Fruit fly (Drosophila melanogaster) whole organism, embryonic: ENCODE results near the gene Mccc1.

Experiments
- ATbp ChIP-seq: fragments of 200-800 bp; sonication (Bioruptor generic); optimal IDR thresholded peaks from 2 replicates; lab custom pipeline; 2017; ENCODE audit warnings: missing biosample characterization, mild to moderate bottlenecking, missing genetic modification characterization, missing genetic modification reagents
- Atf-2 ChIP-seq: fragments of 200-800 bp; sonication (Bioruptor generic); optimal IDR thresholded peaks from 2 replicates; lab custom pipeline; 2016; ENCODE audit warnings: missing biosample characterization, missing genetic modification characterization
- BtbVII ChIP-seq: fragments of 200-800 bp; sonication (Bioruptor generic); optimal IDR thresholded peaks from 3 replicates; lab custom pipeline; 2017; ENCODE audit warnings: missing biosample characterization, mild to moderate bottlenecking, missing genetic modification characterization
- CG10209 ChIP-seq: fragments of 200-800 bp; sonication (Bioruptor generic); optimal IDR thresholded peaks from 3 replicates; lab custom pipeline; 2017; ENCODE audit warnings: missing biosample characterization, mild to moderate bottlenecking, missing genetic modification characterization, missing genetic modification reagents
- CG10366 ChIP-seq: fragments of 200-800 bp; sonication (Bioruptor generic); IDR thresholded peaks from 2 replicates; pipeline ENCODE4 v1.3.6; 2022; ENCODE audit warnings: missing biosample characterization, missing genetic modification characterization
- CG10543 ChIP-seq: fragments of 200-800 bp; sonication (Bioruptor generic); optimal IDR thresholded peaks from 3 replicates; lab custom pipeline; 2017; ENCODE audit warnings: missing biosample characterization, mild to moderate bottlenecking, missing genetic modification characterization, moderate library complexity
- CG11560 ChIP-seq: fragments of 200-800 bp; sonication (Bioruptor generic); IDR thresholded peaks from 3 replicates; pipeline ENCODE4 v1.3.6; 2022; ENCODE audit warnings: missing biosample characterization, missing genetic modification characterization
- CG11723 ChIP-seq: fragments of 200-800 bp; sonication (Bioruptor generic); optimal IDR thresholded peaks from 2 replicates; lab custom pipeline; 2017; ENCODE audit warnings: missing biosample characterization, mild to moderate bottlenecking, missing genetic modification characterization
- CG12104 ChIP-seq: fragments of 200-800 bp; sonication (Bioruptor generic); optimal IDR thresholded peaks from 3 replicates; lab custom pipeline; 2016; ENCODE audit warnings: missing biosample characterization, missing genetic modification characterization
- CG12391 ChIP-seq: fragments of 200-800 bp; sonication (Bioruptor generic); optimal IDR thresholded peaks from 3 replicates; lab custom pipeline; 2018; ENCODE audit warnings: missing biosample characterization, mild to moderate bottlenecking, missing genetic modification characterization, moderate library complexity
- CG16813 ChIP-seq: fragments of 200-800 bp; sonication (Bioruptor generic); IDR thresholded peaks from 3 replicates; pipeline ENCODE4 v1.3.6; 2022; ENCODE audit warnings: missing biosample characterization, missing genetic modification characterization; ENCODE audit not compliant: partially characterized antibody
- CG17912 ChIP-seq: fragments of 200-800 bp; sonication (Bioruptor generic); optimal IDR thresholded peaks from 2 replicates; lab custom pipeline; 2018; ENCODE audit warnings: missing biosample characterization, mild to moderate bottlenecking, missing genetic modification characterization
- CG1832 ChIP-seq: fragments of 200-800 bp; sonication (Bioruptor generic); optimal IDR thresholded peaks from 2 replicates; lab custom pipeline; 2017; ENCODE audit warnings: missing biosample characterization, mild to moderate bottlenecking, missing genetic modification characterization, inconsistent platforms
- CG18764 ChIP-seq: fragments of 200-800 bp; sonication (Bioruptor generic); optimal IDR thresholded peaks from 3 replicates; lab custom pipeline; 2016; ENCODE audit warnings: missing biosample characterization, missing genetic modification characterization
- CG30020 ChIP-seq: fragments of 200-800 bp; optimal IDR thresholded peaks from 2 replicates; lab custom pipeline; 2019; ENCODE audit warnings: missing biosample characterization, mild to moderate bottlenecking, missing genetic modification characterization, moderate library complexity
- CG3838 ChIP-seq: fragments of 200-800 bp; sonication (Bioruptor generic); optimal IDR thresholded peaks from 3 replicates; lab custom pipeline; 2016; ENCODE audit warnings: missing biosample characterization, missing genetic modification characterization
- CG3847 ChIP-seq: fragments of 200-800 bp; sonication (Bioruptor generic); IDR thresholded peaks from 2 replicates; pipeline ENCODE4 v1.3.6; 2022; ENCODE audit warnings: missing biosample characterization, missing genetic modification characterization
- CG4404 ChIP-seq: fragments of 200-800 bp; sonication (Bioruptor generic); IDR thresholded peaks from 2 replicates; pipeline ENCODE4 v1.3.6; 2022; ENCODE audit warnings: missing biosample characterization, missing genetic modification characterization
- CG4617 ChIP-seq: fragments of 200-800 bp; sonication (Bioruptor generic); optimal IDR thresholded peaks from 3 replicates; lab custom pipeline; 2016; ENCODE audit warnings: missing biosample characterization, missing genetic modification characterization, borderline replicate concordance
- CG6175 ChIP-seq: fragments of 200-800 bp; sonication (Bioruptor generic); IDR thresholded peaks from 3 replicates; pipeline ENCODE4 v1.3.6; 2022; ENCODE audit warnings: missing biosample characterization, missing genetic modification characterization
- CG6791 ChIP-seq: fragments of 200-800 bp; sonication (Bioruptor generic); IDR thresholded peaks from 3 replicates; pipeline ENCODE4 v1.3.6; 2022; ENCODE audit warnings: missing biosample characterization, missing genetic modification characterization; ENCODE audit not compliant: partially characterized antibody
- CG7271 ChIP-seq: fragments of 200-800 bp; sonication (Bioruptor generic); optimal IDR thresholded peaks from 2 replicates; lab custom pipeline; 2018; ENCODE audit warnings: missing biosample characterization, mild to moderate bottlenecking, missing genetic modification characterization, moderate library complexity
- CG8089 ChIP-seq: fragments of 200-800 bp; sonication (Bioruptor generic); optimal IDR thresholded peaks from 3 replicates; lab custom pipeline; 2016; ENCODE audit warnings: missing biosample characterization, missing genetic modification characterization
- CG8281 ChIP-seq: fragments of 200-800 bp; sonication (Bioruptor generic); optimal IDR thresholded peaks from 2 replicates; lab custom pipeline; 2018; ENCODE audit warnings: missing biosample characterization, mild to moderate bottlenecking, missing genetic modification characterization, moderate library complexity
- CG8478 ChIP-seq: fragments of >200 bp; optimal IDR thresholded peaks from 2 replicates; lab custom pipeline; 2018
- HHEX ChIP-seq: fragments of 200-800 bp; sonication (Bioruptor generic); optimal IDR thresholded peaks from 3 replicates; lab custom pipeline; 2017; ENCODE audit warnings: missing biosample characterization, mild to moderate bottlenecking, missing genetic modification characterization, missing genetic modification reagents
- HLH3B ChIP-seq: fragments of 200-800 bp; sonication (Bioruptor generic); IDR thresholded peaks from 2 replicates; pipeline ENCODE4 v1.3.6; 2022; ENCODE audit warnings: missing biosample characterization, missing genetic modification characterization
- HLHmδ ChIP-seq: fragments of 200-800 bp; sonication (Bioruptor generic); optimal IDR thresholded peaks from 2 replicates; lab custom pipeline; 2018; ENCODE audit warnings: missing biosample characterization, mild to moderate bottlenecking, missing genetic modification characterization, moderate library complexity
- Hr3 ChIP-seq: fragments of 200-800 bp; sonication (Bioruptor generic); optimal IDR thresholded peaks from 3 replicates; lab custom pipeline; 2016; ENCODE audit warnings: missing biosample characterization, missing genetic modification characterization
- MESR4 ChIP-seq: fragments of 200-800 bp; sonication (Bioruptor generic); optimal IDR thresholded peaks from 2 replicates; lab custom pipeline; 2018; ENCODE audit warnings: missing biosample characterization, mild to moderate bottlenecking, missing genetic modification characterization, moderate library complexity
- Scr ChIP-seq: fragments of 200-800 bp; sonication (Bioruptor generic); IDR thresholded peaks from 2 replicates; pipeline ENCODE4 v1.3.6; 2022; ENCODE audit warnings: missing biosample characterization, missing genetic modification characterization; ENCODE audit not compliant: partially characterized antibody
- bab2 ChIP-seq: fragments of 200-800 bp; sonication (Bioruptor generic); optimal IDR thresholded peaks from 2 replicates; lab custom pipeline; 2016; ENCODE audit warnings: missing biosample characterization, missing genetic modification characterization
- bsh ChIP-seq, 2 experiments: fragments of 200-800 bp; sonication (Bioruptor generic); optimal IDR thresholded peaks; 2 replicates each; lab custom pipeline; 2017 to 2018; ENCODE audit warnings: mild to moderate bottlenecking in 2 of 2, missing biosample characterization in 2 of 2, missing genetic modification characterization in 2 of 2, moderate library complexity in 1 of 2
- chinmo ChIP-seq: fragments of 200-800 bp; sonication (Bioruptor generic); IDR thresholded peaks from 4 replicates; pipeline ENCODE4 v1.3.6; 2022; ENCODE audit warnings: missing biosample characterization, missing genetic modification characterization; ENCODE audit not compliant: partially characterized antibody
- croc ChIP-seq: fragments of 200-800 bp; sonication (Bioruptor generic); conservative IDR thresholded peaks from 3 replicates; pipeline ENCODE4 v1.3.6; 2022; ENCODE audit warnings: missing biosample characterization, missing genetic modification characterization
- cwo ChIP-seq: fragments of 200-800 bp; sonication (Bioruptor generic); optimal IDR thresholded peaks from 3 replicates; lab custom pipeline; 2017; ENCODE audit warnings: missing biosample characterization, missing genetic modification characterization, mild to moderate bottlenecking, moderate library complexity, missing genetic modification reagents
- eve ChIP-seq, 2 experiments: fragments of >200 bp; optimal IDR thresholded peaks; 2 replicates each; lab custom pipeline; 2017; ENCODE audit warnings: missing biosample characterization in 2 of 2, missing genetic modification characterization in 2 of 2
- gro ChIP-seq: fragments of 200-800 bp; sonication (Bioruptor generic); optimal IDR thresholded peaks from 2 replicates; lab custom pipeline; 2016; ENCODE audit warnings: missing biosample characterization, missing genetic modification characterization
- hb ChIP-seq: fragments of 200-800 bp; sonication (Bioruptor generic); IDR thresholded peaks from 3 replicates; pipeline ENCODE4 v1.3.6; 2022; ENCODE audit warnings: missing biosample characterization, missing genetic modification characterization; ENCODE audit not compliant: partially characterized antibody
- ind ChIP-seq: fragments of 200-800 bp; sonication (Bioruptor generic); optimal IDR thresholded peaks from 3 replicates; lab custom pipeline; 2016; ENCODE audit warnings: missing biosample characterization, missing genetic modification characterization
- maf-S ChIP-seq: fragments of 200-800 bp; sonication (Bioruptor generic); optimal IDR thresholded peaks from 2 replicates; lab custom pipeline; 2016; ENCODE audit warnings: missing biosample characterization, missing genetic modification characterization
- mirr ChIP-seq: fragments of 200-800 bp; sonication (Bioruptor generic); optimal IDR thresholded peaks from 3 replicates; lab custom pipeline; 2018; ENCODE audit warnings: missing biosample characterization, mild to moderate bottlenecking, missing genetic modification characterization
- rib ChIP-seq: fragments of 200-800 bp; sonication (Bioruptor generic); IDR thresholded peaks from 2 replicates; pipeline ENCODE4 v1.3.6; 2022; ENCODE audit warnings: missing biosample characterization, missing genetic modification characterization
- row ChIP-seq: fragments of 200-800 bp; sonication (Bioruptor generic); IDR thresholded peaks from 3 replicates; pipeline ENCODE4 v1.3.6; 2022; ENCODE audit warnings: missing biosample characterization, missing genetic modification characterization
- sd ChIP-seq: fragments of 200-800 bp; sonication (Bioruptor generic); optimal IDR thresholded peaks from 3 replicates; lab custom pipeline; 2018; ENCODE audit warnings: missing biosample characterization, mild to moderate bottlenecking, missing genetic modification characterization, moderate library complexity
- ssp ChIP-seq: fragments of 200-800 bp; sonication (Bioruptor generic); IDR thresholded peaks from 2 replicates; pipeline ENCODE4 v1.3.6; 2022; ENCODE audit warnings: missing biosample characterization, missing genetic modification characterization
- tna ChIP-seq: fragments of 200-800 bp; sonication (Bioruptor generic); IDR thresholded peaks from 2 replicates; pipeline ENCODE4 v1.3.6; 2022; ENCODE audit warnings: missing biosample characterization, missing genetic modification characterization; ENCODE audit not compliant: partially characterized antibody
- ttk ChIP-seq: fragments of 200-800 bp; sonication (Bioruptor generic); IDR thresholded peaks from 2 replicates; pipeline ENCODE4 v2.1.2; 2022; ENCODE audit warnings: missing biosample characterization, missing genetic modification characterization
- zf30C ChIP-seq: fragments of 200-800 bp; sonication (Bioruptor generic); optimal IDR thresholded peaks from 3 replicates; lab custom pipeline; 2018; ENCODE audit warnings: missing biosample characterization, mild to moderate bottlenecking, missing genetic modification characterization
- zfh2 ChIP-seq: fragments of 200-800 bp; sonication (Bioruptor generic); optimal IDR thresholded peaks from 2 replicates; lab custom pipeline; 2016; ENCODE audit warnings: missing biosample characterization, missing genetic modification characterization

The Mccc1 gene

dm6 chr3R:31810073-31810530 lies 16.4 kb upstream of the Mccc1 start, which contains the start of gene Rift (continued):
- TF ChIP-seq CG11723 (GFP tag; lab: Kevin White, UChicago) = peak; percentile 32
- TF ChIP-seq BtbVII (GFP tag; lab: Kevin White, UChicago) = no peak
- no peak for TF ChIP-seq CG11560 (tag; lab: Robert Waterston, UW)
- TF ChIP-seq row = peak; percentile 83
- TF ChIP-seq Hr3 = no peak
- TF ChIP-seq HHEX = peak; percentile 49
- TF ChIP-seq CG3847 (GFP tag; lab: Robert Waterston, UW) = 0 out of 2 replicates have a peak, but pooled peaks have one; percentile 33
- TF ChIP-seq mirr (GFP tag; lab: Kevin White, UChicago) = peak; percentile 26
- no peak for TF ChIP-seq zf30C (GFP tag; lab: Kevin White, UChicago)
- TF ChIP-seq sd (tag; lab: Kevin White, UChicago) = no peak
- no peak for TF ChIP-seq CG6791
- no peak for TF ChIP-seq CG8089 (GFP tag; lab: Kevin White, UChicago)
- TF ChIP-seq CG4617 (GFP tag; lab: Kevin White, UChicago) = no peak
- TF ChIP-seq maf-S = no peak
- no peak for TF ChIP-seq gro (GFP tag; lab: Kevin White, UChicago)
- no peak for TF ChIP-seq CG1832 (GFP tag; lab: Kevin White, UChicago)
- TF ChIP-seq bab2 (GFP tag; lab: Kevin White, UChicago) = peak; percentile 30
- TF ChIP-seq CG12391 (tag; lab: Kevin White, UChicago) = peak; percentile 55
- peak; percentile 18 for TF ChIP-seq zfh2
- TF ChIP-seq CG10209 = peak; percentile 26
- TF ChIP-seq HLH3B (GFP tag; lab: Robert Waterston, UW) = peak; percentile 17; the same call in 1 of the 2 replicates
- peak; percentile 40 for TF ChIP-seq MESR4
- no peak for TF ChIP-seq eve (GFP tag; optimal IDR thresholded peaks at IDR 0.05; lab: Kevin White, UChicago)
- no peak for TF ChIP-seq ttk (GFP tag; lab: Robert Waterston, UW)
- TF ChIP-seq CG30020 (tag; lab: Kevin White, UChicago) = no peak
- TF ChIP-seq cwo (GFP tag; lab: Kevin White, UChicago) = peak; percentile 99
- peak; percentile 35 to 42 for TF ChIP-seq bsh (GFP tag; optimal IDR thresholded peaks at IDR 0.05; lab: Kevin White, UChicago)
- no peak for TF ChIP-seq CG4404 (GFP tag; lab: Robert Waterston, UW)
- peak; percentile 6 for TF ChIP-seq ind
- TF ChIP-seq ssp = no peak
- no peak for TF ChIP-seq CG10543 (GFP tag; lab: Kevin White, UChicago)
- no peak for TF ChIP-seq CG6175 (GFP tag; lab: Robert Waterston, UW)
- TF ChIP-seq CG8281 (tag; lab: Kevin White, UChicago) = no peak
- no peak for TF ChIP-seq CG16813 (GFP tag; lab: Robert Waterston, UW)
- no peak for TF ChIP-seq CG12104 (GFP tag; lab: Kevin White, UChicago)
- TF ChIP-seq CG17912 (GFP tag; lab: Kevin White, UChicago) = no peak
- no peak for TF ChIP-seq croc (GFP tag; lab: Robert Waterston, UW)
- no peak for TF ChIP-seq rib
- TF ChIP-seq CG10366 (GFP tag; lab: Robert Waterston, UW) = no peak
- no peak for TF ChIP-seq Scr (GFP tag; lab: Robert Waterston, UW)
- TF ChIP-seq chinmo (GFP tag; lab: Robert Waterston, UW) = peak; percentile 60; the same call in 1 of the 4 replicates
- TF ChIP-seq Atf-2 (GFP tag; lab: Kevin White, UChicago) = no peak
- peak; percentile 18 for TF ChIP-seq ATbp (GFP tag; lab: Kevin White, UChicago)
- no peak for TF ChIP-seq CG8478 (lab: Kevin White, UChicago)
- TF ChIP-seq hb (GFP tag; lab: Robert Waterston, UW) = no peak
- TF ChIP-seq CG3838 (GFP tag; lab: Kevin White, UChicago) = no peak
- no peak for TF ChIP-seq CG7271 (tag; lab: Kevin White, UChicago)
- TF ChIP-seq tna (GFP tag; lab: Robert Waterston, UW) = no peak
- TF ChIP-seq CG18764 (GFP tag; lab: Kevin White, UChicago) = no peak
- no peak for TF ChIP-seq HLHmδ (GFP tag; lab: Kevin White, UChicago)
